Worm (Caenorhabditis elegans): Measurements from ENCODE around the gene set-21.

The set-21 gene

ce11 chrIV:4400350-4401326, 10.0 kb downstream of the set-21 start, which contains the start of gene Y24D9A.6 (continued):
- TF ChIP-seq cey-2 (tag; optimal IDR thresholded peaks at IDR 0.05; ENCODE audit: borderline replicate concordance, insufficient read depth) (peak; percentile 23), ceh-44 (GFP tag; IDR thresholded peaks at IDR 0.05) (no peak), R02D3.7 (tag; optimal IDR thresholded peaks at IDR 0.05) (no peak), lin-13 (GFP tag; optimal IDR thresholded peaks at IDR 0.05) (no peak), gei-8 (GFP tag; optimal IDR thresholded peaks at IDR 0.05) (no peak), ceh-28 (tag; optimal IDR thresholded peaks at IDR 0.05) (peak; percentile 56), duxl-1 (tag; optimal IDR thresholded peaks at IDR 0.05; ENCODE audit: poor library complexity) (no peak), daf-19 (GFP tag; conservative IDR thresholded peaks at IDR 0.05) (no peak), dpl-1 (GFP tag; optimal IDR thresholded peaks at IDR 0.05) (peak; percentile 30), unc-130 (GFP tag; optimal IDR thresholded peaks at IDR 0.05) (no peak), nhr-28 (tag; optimal IDR thresholded peaks at IDR 0.05) (peak; percentile 69), tag-97 (GFP tag; IDR thresholded peaks at IDR 0.05) (no peak), daf-16 (GFP tag; optimal IDR thresholded peaks at IDR 0.05) (no peak), daf-16 (tag; optimal IDR thresholded peaks at IDR 0.05) (peak; percentile 3), tra-1 (GFP tag; IDR thresholded peaks at IDR 0.05) (peak; percentile 35; the same call in 1 of the 2 replicates), lin-38 (GFP tag; IDR thresholded peaks at IDR 0.05) (peak; percentile 13; the same call in 1 of the 2 replicates), nhr-6 (tag; optimal IDR thresholded peaks at IDR 0.05) (no peak), zip-11 (GFP tag; IDR thresholded peaks at IDR 0.05) (no peak), ceh-32 (tag; optimal IDR thresholded peaks at IDR 0.05; ENCODE audit: poor library complexity) (no peak), aly-2 (tag; optimal IDR thresholded peaks at IDR 0.05) (no peak), lsy-2 (tag; optimal IDR thresholded peaks at IDR 0.05) (peak in 1 of 2 experiments; percentile 61), zfp-3 (GFP tag; conservative IDR thresholded peaks at IDR 0.05) (no peak), madf-9 (GFP tag; conservative IDR thresholded peaks at IDR 0.05) (no peak), hlh-11 (tag; optimal IDR thresholded peaks at IDR 0.05) (peak; percentile 88), sdz-12 (GFP tag; optimal IDR thresholded peaks at IDR 0.05) (no peak), T26A8.4 (GFP tag; IDR thresholded peaks at IDR 0.05) (0 out of 2 replicates have a peak, but pooled peaks have one; percentile 24), set-16 (GFP tag; IDR thresholded peaks at IDR 0.05) (peak; percentile 81), nhr-76 (tag; optimal IDR thresholded peaks at IDR 0.05) (no peak), aha-1 (tag) (peak; percentile 79), egl-43 (GFP tag; IDR thresholded peaks at IDR 0.05) (no peak), lin-29 (GFP tag; IDR thresholded peaks at IDR 0.05) (0 out of 2 replicates have a peak, but pooled peaks have one; percentile 41), unc-39 (tag; optimal IDR thresholded peaks at IDR 0.05) (no peak), snpc-1.2 (GFP tag; IDR thresholded peaks at IDR 0.05) (no peak)

DNA sequence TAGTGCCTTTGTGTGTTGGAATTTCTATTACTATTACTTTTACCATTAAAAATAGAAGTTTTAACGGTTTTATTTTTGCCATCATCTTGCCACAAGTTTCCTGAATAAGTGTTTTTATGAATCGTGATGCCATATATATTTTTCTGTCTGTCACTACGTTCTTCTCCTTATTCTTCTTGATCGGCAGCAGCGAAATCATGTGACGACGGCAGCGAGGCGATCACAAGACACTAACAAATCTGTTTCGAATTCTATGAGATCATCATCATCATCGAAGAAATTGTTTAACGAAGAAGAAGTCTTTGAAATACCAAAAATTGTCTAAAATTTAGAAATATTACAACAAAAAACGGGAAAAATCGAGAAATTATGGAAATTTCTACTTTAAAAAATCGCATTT, 11.8 kb downstream of the set-21 start:
- TF ChIP-seq mdl-1 (tag; optimal IDR thresholded peaks at IDR 0.05) (peak in 1 of 2 experiments; percentile 28), T20F7.1 (GFP tag; optimal IDR thresholded peaks at IDR 0.05) (peak; percentile 18), lin-38 (GFP tag; IDR thresholded peaks at IDR 0.05) (no peak), nhr-28 (tag; optimal IDR thresholded peaks at IDR 0.05) (peak; percentile 60), aha-1 (tag) (peak; percentile 32), dpl-1 (GFP tag; optimal IDR thresholded peaks at IDR 0.05) (peak; percentile 20), dve-1 (tag; optimal IDR thresholded peaks at IDR 0.05; ENCODE audit: insufficient read depth) (peak; percentile 66), hlh-11 (tag; optimal IDR thresholded peaks at IDR 0.05) (peak; percentile 67), mep-1 (tag; optimal IDR thresholded peaks at IDR 0.05) (peak; percentile 66), lsy-2 (tag; optimal IDR thresholded peaks at IDR 0.05) (peak in 1 of 2 experiments; percentile 52), nhr-6 (tag; optimal IDR thresholded peaks at IDR 0.05) (no peak), ceh-32 (tag; optimal IDR thresholded peaks at IDR 0.05; ENCODE audit: poor library complexity) (no peak), nhr-25 (tag; optimal IDR thresholded peaks at IDR 0.05; ENCODE audit: borderline replicate concordance, insufficient read depth) (peak; percentile 4), hif-1 (tag; optimal IDR thresholded peaks at IDR 0.05) (peak in 1 of 2 experiments; percentile 3), Y48G9A.11 (GFP tag; IDR thresholded peaks at IDR 0.05) (no peak), hlh-30 (tag; optimal IDR thresholded peaks at IDR 0.05; ENCODE audit: insufficient read depth) (peak; percentile 91)
